Fruit fly (Drosophila melanogaster): ENCODE data around the gene His2Av.
A peak's percentile ranks its signal among the peaks of the same experiment; 100 is the strongest.

His2Av gene

dm6 chr3R:26875544-26876027, 8.9 kb downstream of the His2Av start, which contains the start of gene Rb97D (continued):
- TF ChIP-seq Fer3 (tag; optimal IDR thresholded peaks at IDR 0.05) = peak; percentile 70
- peak; percentile 45 for TF ChIP-seq Hand (GFP tag; optimal IDR thresholded peaks at IDR 0.05)
- peak; percentile 72 for TF ChIP-seq CG12391 (tag; optimal IDR thresholded peaks at IDR 0.05)
- TF ChIP-seq Six4 (GFP tag; optimal IDR thresholded peaks at IDR 0.05) = peak; percentile 38
- TF ChIP-seq sd (tag; optimal IDR thresholded peaks at IDR 0.05) = peak; percentile 35
- TF ChIP-seq Mad (GFP tag; optimal IDR thresholded peaks at IDR 0.05) = peak; percentile 56
- TF ChIP-seq dysf (GFP tag; IDR thresholded peaks at IDR 0.05) = peak; percentile 81
- peak; percentile 83 for TF ChIP-seq CG18599 (GFP tag; optimal IDR thresholded peaks at IDR 0.05)
- peak; percentile 73 for TF ChIP-seq CG13296 (GFP tag; optimal IDR thresholded peaks at IDR 0.05)
- peak; percentile 79 for TF ChIP-seq Meics (GFP tag; optimal IDR thresholded peaks at IDR 0.05)
- peak; percentile 55 for TF ChIP-seq Sox102F (GFP tag; optimal IDR thresholded peaks at IDR 0.05)
- TF ChIP-seq CG17568 (GFP tag; optimal IDR thresholded peaks at IDR 0.05) = peak; percentile 50
- TF ChIP-seq CG9797 (GFP tag; optimal IDR thresholded peaks at IDR 0.05) = peak; percentile 17
- TF ChIP-seq CG15601 (tag; optimal IDR thresholded peaks at IDR 0.05) = peak; percentile 73
- no peak for TF ChIP-seq bowl (GFP tag; IDR thresholded peaks at IDR 0.05)
- no peak for TF ChIP-seq Lim3 (GFP tag; IDR thresholded peaks at IDR 0.05)
- peak; percentile 20 for TF ChIP-seq scrt (GFP tag; optimal IDR thresholded peaks at IDR 0.05)
- TF ChIP-seq Ptx1 (GFP tag; IDR thresholded peaks at IDR 0.05) = peak; percentile 79
- no peak for TF ChIP-seq btn (GFP tag; optimal IDR thresholded peaks at IDR 0.05)
- TF ChIP-seq gce (GFP tag; IDR thresholded peaks at IDR 0.05) = 0 out of 3 replicates have a peak, but pooled peaks have one; percentile 43
- peak; percentile 74 to 77 for TF ChIP-seq dpn (GFP tag; optimal IDR thresholded peaks at IDR 0.05)
- TF ChIP-seq az2 (GFP tag; optimal IDR thresholded peaks at IDR 0.05) = peak; percentile 64
- TF ChIP-seq tap (tag; optimal IDR thresholded peaks at IDR 0.05) = peak; percentile 14
- TF ChIP-seq shn (GFP tag; optimal IDR thresholded peaks at IDR 0.05) = peak; percentile 62
- TF ChIP-seq Eip74EF (GFP tag; optimal IDR thresholded peaks at IDR 0.05) = peak in 1 of 2 experiments; percentile 66
- TF ChIP-seq Nf-YC (tag; optimal IDR thresholded peaks at IDR 0.05) = peak; percentile 64
- TF ChIP-seq CG14965 (GFP tag; optimal IDR thresholded peaks at IDR 0.05; ENCODE audit: borderline replicate concordance) = no peak
- TF ChIP-seq psq (GFP tag; optimal IDR thresholded peaks at IDR 0.05) = no peak
- peak; percentile 4; the same call in 1 of the 2 replicates for TF ChIP-seq al (GFP tag; IDR thresholded peaks at IDR 0.05)
- TF ChIP-seq klu (GFP tag; IDR thresholded peaks at IDR 0.05) = peak; percentile 48; the same call in 1 of the 2 replicates
- peak; percentile 19 for TF ChIP-seq p53 (GFP tag; optimal IDR thresholded peaks at IDR 0.05)
- peak; percentile 70 for TF ChIP-seq CG32767 (GFP tag; IDR thresholded peaks at IDR 0.05)
- TF ChIP-seq E2f2 (GFP tag; IDR thresholded peaks at IDR 0.05) = peak; percentile 50

- no peak for TF ChIP-seq pnt (GFP tag; optimal IDR thresholded peaks at IDR 0.05)
- no peak for TF ChIP-seq CG17359 (tag; optimal IDR thresholded peaks at IDR 0.05)
- no peak for TF ChIP-seq Dfd (GFP tag; optimal IDR thresholded peaks at IDR 0.05)
- TF ChIP-seq CG4424 (GFP tag; optimal IDR thresholded peaks at IDR 0.05) = no peak
- TF ChIP-seq dm (GFP tag; optimal IDR thresholded peaks at IDR 0.05) = no peak
- TF ChIP-seq Scr (GFP tag; IDR thresholded peaks at IDR 0.05; ENCODE audit: partially characterized antibody) = peak; percentile 43
- no peak for TF ChIP-seq Mad (GFP tag; optimal IDR thresholded peaks at IDR 0.05)
- TF ChIP-seq Atf6 (GFP tag; IDR thresholded peaks at IDR 0.05) = no peak
- no peak for TF ChIP-seq CG1529 (GFP tag; optimal IDR thresholded peaks at IDR 0.05)
- no peak for TF ChIP-seq MTF-1 (GFP tag; optimal IDR thresholded peaks at IDR 0.05; ENCODE audit: borderline replicate concordance)
- no peak for TF ChIP-seq chn (GFP tag; optimal IDR thresholded peaks at IDR 0.05)
- TF ChIP-seq Vsx1 (GFP tag; optimal IDR thresholded peaks at IDR 0.05) = no peak
- TF ChIP-seq vvl (GFP tag; IDR thresholded peaks at IDR 0.05) = no peak
- no peak for TF ChIP-seq CG31224 (GFP tag; IDR thresholded peaks at IDR 0.05)
- no peak for TF ChIP-seq Taf1 (GFP tag; IDR thresholded peaks at IDR 0.05)
- no peak for TF ChIP-seq CG4360 (GFP tag; IDR thresholded peaks at IDR 0.05)
- no peak for TF ChIP-seq CkIIα-i1 (GFP tag; IDR thresholded peaks at IDR 0.05)
- no peak for TF ChIP-seq CG3163 (GFP tag; optimal IDR thresholded peaks at IDR 0.05)
- TF ChIP-seq eyg (GFP tag; optimal IDR thresholded peaks at IDR 0.05) = no peak
- no peak for TF ChIP-seq crc (GFP tag; optimal IDR thresholded peaks at IDR 0.05)
- TF ChIP-seq sens (GFP tag) = peak; percentile 19
Measured at dm6 chr3R:26876432-26876831, 9.7 kb downstream of the His2Av start, which contains the start of gene CG5500. CG5500 (plus strand) TSS chr3R:26876630.
